Worm (Caenorhabditis elegans) whole organism, L1 larva: ENCODE data around the gene ccd-5.

Experiments
- C04F5.9 ChIP-seq: sonication (generic microtip); optimal IDR thresholded peaks from 2 replicates; lab custom pipeline; 2016; ENCODE audit warnings: missing genetic modification characterization, missing compliant biosample characterization
- ama-1 ChIP-seq: fragments of 150-350 bp; optimal IDR thresholded peaks from 2 replicates; lab custom pipeline; 2014
- blmp-1 ChIP-seq: fragments of 150-350 bp; optimal IDR thresholded peaks from 2 replicates; lab custom pipeline; 2014; ENCODE audit warnings: missing biosample characterization, missing genetic modification characterization
- ceh-63 ChIP-seq: fragments of 200-800 bp; sonication (Bioruptor generic); optimal IDR thresholded peaks from 2 replicates; lab custom pipeline; 2018; ENCODE audit warnings: mild to moderate bottlenecking, missing genetic modification characterization, missing compliant biosample characterization
- ceh-90 ChIP-seq: sonication (generic microtip); optimal IDR thresholded peaks from 2 replicates; lab custom pipeline; 2016; ENCODE audit warnings: missing genetic modification characterization, missing compliant biosample characterization
- ces-1 ChIP-seq: fragments of 150-350 bp; optimal IDR thresholded peaks from 2 replicates; lab custom pipeline; 2014; ENCODE audit warnings: missing biosample characterization, missing genetic modification reagents, missing genetic modification characterization
- dsc-1 ChIP-seq: sonication (generic microtip); optimal IDR thresholded peaks from 2 replicates; lab custom pipeline; 2016; ENCODE audit warnings: mild to moderate bottlenecking, missing genetic modification characterization, missing compliant biosample characterization
- efl-1 ChIP-seq, 4 experiments: fragments of 150-350 bp; optimal IDR thresholded peaks in 3 of 4; peaks in 1 of 4; 1 replicate in 1 of 4; 2 replicates in 3 of 4; lab custom pipeline; 2014; ENCODE audit warnings: missing biosample characterization in 2 of 4, missing genetic modification characterization in 2 of 4, missing genetic modification reagents in 2 of 4
- egl-13 ChIP-seq: sonication (generic microtip); optimal IDR thresholded peaks from 2 replicates; lab custom pipeline; 2016; ENCODE audit warnings: missing genotype, missing genetic modification reagents, missing genetic modification characterization, missing compliant biosample characterization
- elt-2 ChIP-seq: sonication (generic microtip); optimal IDR thresholded peaks from 2 replicates; lab custom pipeline; 2016; ENCODE audit warnings: missing genetic modification characterization, mild to moderate bottlenecking, inconsistent platforms, missing compliant biosample characterization, missing genetic modification reagents
- fkh-10 ChIP-seq: sonication (generic microtip); optimal IDR thresholded peaks from 2 replicates; lab custom pipeline; 2017; ENCODE audit warnings: missing biosample characterization, missing genetic modification reagents, missing genetic modification characterization
- fkh-4 ChIP-seq: sonication (generic microtip); optimal IDR thresholded peaks from 2 replicates; lab custom pipeline; 2016; ENCODE audit warnings: missing compliant biosample characterization, missing genetic modification characterization, borderline replicate concordance
- fkh-8 ChIP-seq: sonication (generic microtip); optimal IDR thresholded peaks from 2 replicates; lab custom pipeline; 2016; ENCODE audit warnings: mild to moderate bottlenecking, missing genetic modification characterization, missing compliant biosample characterization
- hlh-4 ChIP-seq: sonication (generic microtip); optimal IDR thresholded peaks from 2 replicates; lab custom pipeline; 2016; ENCODE audit warnings: mild to moderate bottlenecking, missing genetic modification characterization, missing compliant biosample characterization
- isw-1 ChIP-seq: fragments of 200-800 bp; sonication (Bioruptor generic); IDR thresholded peaks from 2 replicates; pipeline ENCODE4 v1.3.6; 2022; ENCODE audit warnings: missing genetic modification characterization, missing compliant biosample characterization
- jun-1 ChIP-seq: fragments of 150-350 bp; optimal IDR thresholded peaks from 2 replicates; lab custom pipeline; 2014; ENCODE audit warnings: missing biosample characterization, missing genetic modification reagents, missing genetic modification characterization
- lin-13 ChIP-seq: fragments of 150-350 bp; optimal IDR thresholded peaks from 2 replicates; lab custom pipeline; 2014; ENCODE audit warnings: missing biosample characterization, missing genetic modification reagents, missing genetic modification characterization
- lin-14 ChIP-seq: fragments of 200-800 bp; sonication (Bioruptor generic); optimal IDR thresholded peaks from 2 replicates; lab custom pipeline; 2018; ENCODE audit warnings: mild to moderate bottlenecking, missing genetic modification characterization, moderate library complexity, missing compliant biosample characterization
- lin-35 ChIP-seq, 2 experiments: fragments of 150-350 bp; optimal IDR thresholded peaks; 2 replicates each; lab custom pipeline; 2014; ENCODE audit warnings: missing biosample characterization in 2 of 2, missing genetic modification characterization in 2 of 2, missing genetic modification reagents in 2 of 2
- mdl-1 ChIP-seq, 2 experiments: fragments of 150-350 bp; optimal IDR thresholded peaks; 2 replicates each; lab custom pipeline; 2014 to 2017; ENCODE audit warnings: missing biosample characterization in 2 of 2, missing genetic modification characterization in 2 of 2, inconsistent platforms in 1 of 2
- nhr-11 ChIP-seq: fragments of 150-350 bp; optimal IDR thresholded peaks from 2 replicates; lab custom pipeline; 2014; ENCODE audit warnings: missing biosample characterization, missing genetic modification characterization
- nhr-12 ChIP-seq: sonication (generic microtip); optimal IDR thresholded peaks from 2 replicates; lab custom pipeline; 2017; ENCODE audit warnings: missing biosample characterization, missing genetic modification characterization
- nhr-19 ChIP-seq: fragments of 200-800 bp; sonication (Bioruptor generic); conservative IDR thresholded peaks from 2 replicates; pipeline ENCODE4 v1.3.6; 2022; ENCODE audit warnings: missing genetic modification characterization, missing compliant biosample characterization
- nhr-20 ChIP-seq: sonication (generic microtip); optimal IDR thresholded peaks from 2 replicates; lab custom pipeline; 2016; ENCODE audit warnings: mild to moderate bottlenecking, missing genetic modification characterization, missing compliant biosample characterization
- nhr-28 ChIP-seq: fragments of 150-350 bp; optimal IDR thresholded peaks from 2 replicates; lab custom pipeline; 2014; ENCODE audit warnings: missing biosample characterization, missing genetic modification characterization
- nhr-47 ChIP-seq: sonication (generic microtip); optimal IDR thresholded peaks from 2 replicates; lab custom pipeline; 2016; ENCODE audit warnings: mild to moderate bottlenecking, missing genetic modification characterization, moderate library complexity, missing compliant biosample characterization
- nhr-71 ChIP-seq: sonication (generic microtip); optimal IDR thresholded peaks from 2 replicates; lab custom pipeline; 2016; ENCODE audit warnings: mild to moderate bottlenecking, missing genetic modification characterization, moderate library complexity, missing compliant biosample characterization
- nhr-77 ChIP-seq: fragments of 150-350 bp; optimal IDR thresholded peaks from 2 replicates; lab custom pipeline; 2014; ENCODE audit warnings: missing biosample characterization, missing genetic modification characterization
- nhr-85 ChIP-seq: sonication (generic microtip); peaks from one replicate; lab custom pipeline; 2016; ENCODE audit warnings: missing genetic modification characterization, inconsistent platforms, missing compliant biosample characterization
- pag-3 ChIP-seq: sonication (generic microtip); optimal IDR thresholded peaks from 2 replicates; lab custom pipeline; 2017; ENCODE audit warnings: missing genetic modification characterization, mild to moderate bottlenecking, missing compliant biosample characterization, antibody characterized with exemption, borderline replicate concordance; ENCODE audit not compliant: insufficient read depth
- pqm-1 ChIP-seq: sonication (generic microtip); optimal IDR thresholded peaks from 3 replicates; lab custom pipeline; 2017; ENCODE audit warnings: missing biosample characterization, missing genetic modification characterization
- skn-1 ChIP-seq: fragments of 150-350 bp; optimal IDR thresholded peaks from 2 replicates; lab custom pipeline; 2014; ENCODE audit warnings: missing biosample characterization, missing genetic modification characterization
- snpc-4 ChIP-seq: fragments of 150-350 bp; optimal IDR thresholded peaks from 2 replicates; lab custom pipeline; 2014; ENCODE audit warnings: missing biosample characterization, missing genetic modification characterization
- sup-37 ChIP-seq: fragments of 200-800 bp; sonication (Bioruptor generic); optimal IDR thresholded peaks from 2 replicates; lab custom pipeline; 2018; ENCODE audit warnings: mild to moderate bottlenecking, missing genetic modification characterization, missing compliant biosample characterization
- unc-130 ChIP-seq: fragments of 150-350 bp; optimal IDR thresholded peaks from 2 replicates; lab custom pipeline; 2017; ENCODE audit warnings: missing biosample characterization, missing genetic modification characterization, inconsistent platforms
- unc-98 ChIP-seq: fragments of 200-800 bp; sonication (Bioruptor generic); IDR thresholded peaks from 2 replicates; pipeline ENCODE4 v1.3.6; 2022; ENCODE audit warnings: missing genetic modification characterization, missing compliant biosample characterization
- zip-4 ChIP-seq: fragments of 200-800 bp; sonication (Bioruptor generic); optimal IDR thresholded peaks from 2 replicates; lab custom pipeline; 2018; ENCODE audit warnings: mild to moderate bottlenecking, missing genetic modification characterization, moderate library complexity, missing compliant biosample characterization
- ztf-4 ChIP-seq: fragments of 150-350 bp; optimal IDR thresholded peaks from 2 replicates; lab custom pipeline; 2014; ENCODE audit warnings: missing biosample characterization, missing genetic modification characterization

The ccd-5 gene

ce11 chrX:2544645-2545044 lies 27.8 kb downstream of the ccd-5 start:
- no peak for TF ChIP-seq unc-130 (tag; lab: Kevin White, UChicago)
- TF ChIP-seq elt-2 (tag; lab: Kevin White, UChicago), result peak; percentile 20

- no peak for TF ChIP-seq blmp-1 (tag; lab: Kevin White, UChicago)
- TF ChIP-seq dsc-1, result peak; percentile 6
- TF ChIP-seq egl-13 (tag; lab: Kevin White, UChicago), result peak; percentile 18
- peak; percentile 6 for TF ChIP-seq elt-2 (tag; lab: Kevin White, UChicago)
Observed at ce11 chrX:2543353-2543752, 29.1 kb downstream of the ccd-5 start.

DNA sequence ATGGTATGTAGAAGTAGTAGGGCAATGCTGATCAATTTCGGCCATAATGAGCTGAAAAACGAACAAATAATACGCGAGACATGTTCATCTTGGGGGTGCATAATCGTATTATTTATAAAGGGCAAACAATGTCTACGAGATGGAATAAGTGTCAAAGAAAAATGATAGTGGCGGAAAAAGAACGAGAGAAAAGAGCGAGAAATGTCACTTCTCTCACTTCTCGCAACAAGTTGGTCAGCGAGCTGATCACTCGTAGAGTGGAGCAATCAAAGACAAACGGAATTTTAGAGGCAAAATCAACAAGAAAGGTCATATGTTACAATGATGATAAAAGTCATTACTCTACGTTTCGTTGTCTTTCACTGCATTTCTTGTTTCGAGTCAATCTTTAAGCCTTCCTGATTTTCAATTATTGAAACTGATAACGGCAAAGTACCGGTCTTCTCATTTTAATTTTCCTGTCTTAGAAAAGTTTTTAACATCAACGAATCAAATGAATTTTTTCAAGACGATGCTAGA lies 31.4 kb downstream of the ccd-5 start, which contains the start of gene F52H2.3:
Gene F52H2.3 (minus strand): TSS at position 51 of the 519 bp plus-strand sequence.
- TF ChIP-seq lin-35 (GFP tag; optimal IDR thresholded peaks at IDR 0.05; lab: Kevin White, UChicago) (peak in 1 of 2 experiments; percentile 37), elt-2 (tag; lab: Kevin White, UChicago) (peak; percentile 60), snpc-4 (tag; lab: Kevin White, UChicago) (no peak), unc-130 (tag; lab: Kevin White, UChicago) (no peak), mdl-1 (tag; optimal IDR thresholded peaks at IDR 0.05; lab: Kevin White, UChicago) (no peak), unc-98 (GFP tag; lab: Robert Waterston, UW) (no peak), nhr-28 (tag; lab: Kevin White, UChicago) (no peak), lin-13 (GFP tag; lab: Kevin White, UChicago) (no peak), nhr-20 (tag; lab: Kevin White, UChicago) (peak; percentile 8), ceh-90 (tag; lab: Kevin White, UChicago) (no peak), nhr-85 (tag; lab: Kevin White, UChicago) (no peak), zip-4 (GFP tag; lab: Kevin White, UChicago) (no peak), C04F5.9 (tag; lab: Kevin White, UChicago) (no peak), efl-1 (optimal IDR thresholded peaks at IDR 0.05; lab: Kevin White, UChicago) (no peak), efl-1 (GFP tag; optimal IDR thresholded peaks at IDR 0.05 in 1 of 2; lab: Kevin White, UChicago) (peak in 1 of 2 experiments; percentile 23), blmp-1 (tag; lab: Kevin White, UChicago) (no peak), ces-1 (GFP tag; lab: Kevin White, UChicago) (no peak), skn-1 (tag; lab: Kevin White, UChicago) (peak; percentile 44), nhr-71 (tag; lab: Kevin White, UChicago) (no peak), nhr-11 (no peak), hlh-4 (tag; lab: Kevin White, UChicago) (no peak), sup-37 (GFP tag; lab: Kevin White, UChicago) (no peak), isw-1 (GFP tag; lab: Robert Waterston, UW) (no peak), lin-14 (GFP tag; lab: Kevin White, UChicago) (peak; percentile 32), pqm-1 (tag; lab: Kevin White, UChicago) (no peak)

- TF ChIP-seq fkh-8 (tag; lab: Kevin White, UChicago) (no peak), ztf-4 (tag; lab: Kevin White, UChicago) (no peak), nhr-12 (tag; lab: Kevin White, UChicago) (no peak), blmp-1 (tag; lab: Kevin White, UChicago) (no peak), dsc-1 (peak; percentile 93), isw-1 (GFP tag; lab: Robert Waterston, UW) (no peak), nhr-47 (tag; lab: Kevin White, UChicago) (no peak), fkh-4 (tag; lab: Kevin White, UChicago) (peak; percentile 68), ama-1 (lab: Kevin White, UChicago) (no peak), nhr-19 (GFP tag; lab: Robert Waterston, UW) (no peak), efl-1 (optimal IDR thresholded peaks at IDR 0.05; lab: Kevin White, UChicago) (no peak), efl-1 (GFP tag; optimal IDR thresholded peaks at IDR 0.05 in 1 of 2; lab: Kevin White, UChicago) (peak in 1 of 2 experiments; percentile 67), fkh-10 (GFP tag; lab: Kevin White, UChicago) (no peak), pag-3 (tag; lab: Kevin White, UChicago) (no peak), mdl-1 (tag; optimal IDR thresholded peaks at IDR 0.05; lab: Kevin White, UChicago) (no peak), jun-1 (tag; lab: Kevin White, UChicago) (no peak), nhr-77 (tag; lab: Kevin White, UChicago) (no peak), ceh-63 (GFP tag; lab: Kevin White, UChicago) (no peak), nhr-11 (no peak)
- TF ChIP-seq, all 84 proteins: peak for 3
Observed at ce11 chrX:2538713-2539112, 33.7 kb downstream of the ccd-5 start.
